Worm (Caenorhabditis elegans): Measurements from ENCODE around the gene smk-1.

smk-1 gene

ce11 chrV:8660475-8660874 lies 52.9 kb downstream of the smk-1 start:
- no peak for TF ChIP-seq hmbx-1 (tag; optimal IDR thresholded peaks at IDR 0.05)
- no peak for TF ChIP-seq B0310.2 (tag; optimal IDR thresholded peaks at IDR 0.05)
- no peak for TF ChIP-seq sea-1 (GFP tag; conservative IDR thresholded peaks at IDR 0.05)
- TF ChIP-seq tra-4 (tag; optimal IDR thresholded peaks at IDR 0.05) = no peak
- no peak for TF ChIP-seq F13C5.2 (tag; optimal IDR thresholded peaks at IDR 0.05)
- TF ChIP-seq hnd-1 (tag; optimal IDR thresholded peaks at IDR 0.05) = no peak
- TF ChIP-seq aly-1 (tag; optimal IDR thresholded peaks at IDR 0.05) = no peak
- no peak for TF ChIP-seq ceh-36 (tag; optimal IDR thresholded peaks at IDR 0.05)
- no peak for TF ChIP-seq tbx-37 (GFP tag; conservative IDR thresholded peaks at IDR 0.05)
- no peak for TF ChIP-seq hmg-4 (GFP tag; optimal IDR thresholded peaks at IDR 0.05)
- no peak for TF ChIP-seq ama-1 (optimal IDR thresholded peaks at IDR 0.05)
- TF ChIP-seq ets-7 (tag; optimal IDR thresholded peaks at IDR 0.05) = no peak
- no peak for TF ChIP-seq pes-1 (GFP tag; IDR thresholded peaks at IDR 0.05)
- no peak for TF ChIP-seq tbx-11 (GFP tag; IDR thresholded peaks at IDR 0.05)
- TF ChIP-seq scrt-1 (GFP tag; IDR thresholded peaks at IDR 0.05) = no peak

- TF ChIP-seq B0310.2 (tag; optimal IDR thresholded peaks at IDR 0.05) (no peak), ets-7 (tag; optimal IDR thresholded peaks at IDR 0.05) (no peak), hmg-4 (GFP tag; optimal IDR thresholded peaks at IDR 0.05) (peak; percentile 18)
Measured at ce11 chrV:8661241-8661954, 53.8 kb downstream of the smk-1 start.

ce11 chrV:8662056-8663006 lies 54.7 kb downstream of the smk-1 start:
- TF ChIP-seq sea-1 (GFP tag; conservative IDR thresholded peaks at IDR 0.05) (no peak), ets-7 (tag; optimal IDR thresholded peaks at IDR 0.05) (no peak), hnd-1 (tag; optimal IDR thresholded peaks at IDR 0.05) (no peak), scrt-1 (GFP tag; IDR thresholded peaks at IDR 0.05) (no peak), hmbx-1 (tag; optimal IDR thresholded peaks at IDR 0.05) (no peak), tbx-11 (GFP tag; IDR thresholded peaks at IDR 0.05) (no peak), aly-1 (tag; optimal IDR thresholded peaks at IDR 0.05) (no peak), flt-1 (GFP tag; IDR thresholded peaks at IDR 0.05) (no peak), F13C5.2 (tag; optimal IDR thresholded peaks at IDR 0.05) (no peak)

ce11 chrV:8663023-8663422 lies 55.4 kb downstream of the smk-1 start:
- TF ChIP-seq aly-1 (tag; optimal IDR thresholded peaks at IDR 0.05) (no peak), hmbx-1 (tag; optimal IDR thresholded peaks at IDR 0.05) (no peak), hnd-1 (tag; optimal IDR thresholded peaks at IDR 0.05) (no peak), scrt-1 (GFP tag; IDR thresholded peaks at IDR 0.05) (no peak)

Data from whole organism, early embryonic.